Fruit fly (Drosophila melanogaster): ENCODE results near the gene opm.

DNA sequence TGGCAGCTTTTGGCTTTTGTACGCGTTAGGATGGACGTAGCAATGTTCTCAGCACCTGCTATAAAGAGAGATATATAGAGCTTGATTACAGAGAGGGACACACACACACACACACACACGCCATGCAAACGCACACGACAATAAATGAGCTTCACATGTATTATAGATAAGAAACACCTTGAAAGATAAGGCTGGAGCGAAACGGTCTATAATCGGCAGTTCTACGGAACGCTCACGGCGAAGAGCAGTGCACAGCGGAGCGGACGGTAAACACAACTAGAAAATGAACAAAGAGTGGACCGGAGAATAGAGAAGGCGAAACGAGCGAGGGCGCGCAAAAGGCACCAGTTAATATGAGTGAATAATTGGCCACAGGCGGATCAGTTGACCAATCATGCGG is 17.5 kb downstream of the opm start:
- TF ChIP-seq Myc (optimal IDR thresholded peaks at IDR 0.05) (no peak), psq (optimal IDR thresholded peaks at IDR 0.05) (no peak), insv (optimal IDR thresholded peaks at IDR 0.05) (no peak), ttk (optimal IDR thresholded peaks at IDR 0.05) (no peak)
